Worm (Caenorhabditis elegans) whole organism, L1 larva: ENCODE results near the gene cogc-4.
A peak's percentile ranks its signal among the peaks of the same experiment; 100 is the strongest.

Experiments used
- C34B4.2 ChIP-seq: sonication (generic microtip); optimal IDR thresholded peaks from 2 replicates; lab custom pipeline; 2017; ENCODE audit warnings: mild to moderate bottlenecking, missing genetic modification characterization, missing compliant biosample characterization
- F16B12.6 ChIP-seq: fragments of 150-350 bp; optimal IDR thresholded peaks from 2 replicates; lab custom pipeline; 2014; ENCODE audit warnings: missing biosample characterization, missing genetic modification characterization
- Y116A8C.19 ChIP-seq: sonication (generic microtip); optimal IDR thresholded peaks from 2 replicates; lab custom pipeline; 2016; ENCODE audit warnings: missing compliant biosample characterization, missing genetic modification characterization, borderline replicate concordance
- aha-1 ChIP-seq: fragments of 150-350 bp; optimal IDR thresholded peaks from 2 replicates; lab custom pipeline; 2014; ENCODE audit warnings: missing biosample characterization, missing genetic modification characterization
- alr-1 ChIP-seq: fragments of 200-800 bp; sonication (Bioruptor generic); optimal IDR thresholded peaks from 2 replicates; lab custom pipeline; 2018; ENCODE audit warnings: borderline replicate concordance, mild to moderate bottlenecking, missing genetic modification characterization, missing compliant biosample characterization
- aly-2 ChIP-seq: fragments of 150-350 bp; optimal IDR thresholded peaks from 2 replicates; lab custom pipeline; 2014; ENCODE audit warnings: missing biosample characterization, missing genetic modification characterization
- ama-1 ChIP-seq: fragments of 150-350 bp; optimal IDR thresholded peaks from 2 replicates; lab custom pipeline; 2014
- blmp-1 ChIP-seq: fragments of 150-350 bp; optimal IDR thresholded peaks from 2 replicates; lab custom pipeline; 2014; ENCODE audit warnings: missing biosample characterization, missing genetic modification characterization
- ceh-8 ChIP-seq: fragments of 200-800 bp; sonication (Bioruptor generic); optimal IDR thresholded peaks from 2 replicates; lab custom pipeline; 2018; ENCODE audit warnings: mild to moderate bottlenecking, missing genetic modification characterization, moderate library complexity, missing compliant biosample characterization
- ceh-88 ChIP-seq: fragments of 200-800 bp; sonication (Bioruptor generic); IDR thresholded peaks from 2 replicates; pipeline ENCODE4 v1.3.6; 2022; ENCODE audit warnings: missing genetic modification characterization, missing compliant biosample characterization
- ceh-90 ChIP-seq: sonication (generic microtip); optimal IDR thresholded peaks from 2 replicates; lab custom pipeline; 2016; ENCODE audit warnings: missing genetic modification characterization, missing compliant biosample characterization
- ces-1 ChIP-seq: fragments of 150-350 bp; optimal IDR thresholded peaks from 2 replicates; lab custom pipeline; 2014; ENCODE audit warnings: missing biosample characterization, missing genetic modification reagents, missing genetic modification characterization
- dpl-1 ChIP-seq, 3 experiments: fragments of 150-350 bp in 2 of 3; sonication (generic microtip) in 1 of 3; optimal IDR thresholded peaks; 2 replicates each; lab custom pipeline; 2014 to 2017; ENCODE audit warnings: missing biosample characterization in 3 of 3, missing genetic modification characterization in 3 of 3, missing genetic modification reagents in 3 of 3
- dsc-1 ChIP-seq: sonication (generic microtip); optimal IDR thresholded peaks from 2 replicates; lab custom pipeline; 2016; ENCODE audit warnings: mild to moderate bottlenecking, missing genetic modification characterization, missing compliant biosample characterization
- efl-1 ChIP-seq, 4 experiments: fragments of 150-350 bp; optimal IDR thresholded peaks in 3 of 4; peaks in 1 of 4; 1 replicate in 1 of 4; 2 replicates in 3 of 4; lab custom pipeline; 2014; ENCODE audit warnings: missing biosample characterization in 2 of 4, missing genetic modification characterization in 2 of 4, missing genetic modification reagents in 2 of 4
- elt-2 ChIP-seq: sonication (generic microtip); optimal IDR thresholded peaks from 2 replicates; lab custom pipeline; 2016; ENCODE audit warnings: missing genetic modification characterization, mild to moderate bottlenecking, inconsistent platforms, missing compliant biosample characterization, missing genetic modification reagents
- elt-3 ChIP-seq, 6 experiments: fragments of 150-350 bp in 1 of 6; sonication (generic microtip); optimal IDR thresholded peaks; 2 replicates each; lab custom pipeline; 2017 to 2018; ENCODE audit warnings: missing biosample characterization in 6 of 6, missing genetic modification characterization in 6 of 6, inconsistent platforms in 1 of 6
- fkh-4 ChIP-seq: sonication (generic microtip); optimal IDR thresholded peaks from 2 replicates; lab custom pipeline; 2016; ENCODE audit warnings: missing compliant biosample characterization, missing genetic modification characterization, borderline replicate concordance
- fkh-8 ChIP-seq: sonication (generic microtip); optimal IDR thresholded peaks from 2 replicates; lab custom pipeline; 2016; ENCODE audit warnings: mild to moderate bottlenecking, missing genetic modification characterization, missing compliant biosample characterization
- fos-1 ChIP-seq: fragments of 150-350 bp; optimal IDR thresholded peaks from 2 replicates; lab custom pipeline; 2014; ENCODE audit warnings: missing biosample characterization, missing genetic modification characterization
- hlh-17 ChIP-seq: fragments of 200-800 bp; sonication (Bioruptor generic); optimal IDR thresholded peaks from 2 replicates; lab custom pipeline; 2018; ENCODE audit warnings: missing genetic modification characterization, mild to moderate bottlenecking, missing compliant biosample characterization, moderate library complexity, borderline replicate concordance
- hlh-4 ChIP-seq: sonication (generic microtip); optimal IDR thresholded peaks from 2 replicates; lab custom pipeline; 2016; ENCODE audit warnings: mild to moderate bottlenecking, missing genetic modification characterization, missing compliant biosample characterization
- hpl-2 ChIP-seq: fragments of 150-350 bp; optimal IDR thresholded peaks from 2 replicates; lab custom pipeline; 2014; ENCODE audit warnings: missing biosample characterization, missing genetic modification reagents, missing genetic modification characterization
- irx-1 ChIP-seq: sonication (generic microtip); optimal IDR thresholded peaks from 2 replicates; lab custom pipeline; 2016; ENCODE audit warnings: missing genetic modification characterization, missing compliant biosample characterization
- jun-1 ChIP-seq: fragments of 150-350 bp; optimal IDR thresholded peaks from 2 replicates; lab custom pipeline; 2014; ENCODE audit warnings: missing biosample characterization, missing genetic modification reagents, missing genetic modification characterization
- lin-13 ChIP-seq: fragments of 150-350 bp; optimal IDR thresholded peaks from 2 replicates; lab custom pipeline; 2014; ENCODE audit warnings: missing biosample characterization, missing genetic modification reagents, missing genetic modification characterization
- lin-14 ChIP-seq: fragments of 200-800 bp; sonication (Bioruptor generic); optimal IDR thresholded peaks from 2 replicates; lab custom pipeline; 2018; ENCODE audit warnings: mild to moderate bottlenecking, missing genetic modification characterization, moderate library complexity, missing compliant biosample characterization
- lin-35 ChIP-seq, 2 experiments: fragments of 150-350 bp; optimal IDR thresholded peaks; 2 replicates each; lab custom pipeline; 2014; ENCODE audit warnings: missing biosample characterization in 2 of 2, missing genetic modification characterization in 2 of 2, missing genetic modification reagents in 2 of 2
- lir-3 ChIP-seq: sonication (generic microtip); optimal IDR thresholded peaks from 2 replicates; lab custom pipeline; 2016; ENCODE audit warnings: mild to moderate bottlenecking, missing genetic modification characterization, moderate library complexity, missing compliant biosample characterization; ENCODE audit not compliant: poor library complexity
- mdl-1 ChIP-seq, 2 experiments: fragments of 150-350 bp; optimal IDR thresholded peaks; 2 replicates each; lab custom pipeline; 2014 to 2017; ENCODE audit warnings: missing biosample characterization in 2 of 2, missing genetic modification characterization in 2 of 2, inconsistent platforms in 1 of 2
- mef-2 ChIP-seq: fragments of 150-350 bp; optimal IDR thresholded peaks from 2 replicates; lab custom pipeline; 2014; ENCODE audit warnings: missing biosample characterization, missing genetic modification characterization
- nhr-19 ChIP-seq: fragments of 200-800 bp; sonication (Bioruptor generic); conservative IDR thresholded peaks from 2 replicates; pipeline ENCODE4 v1.3.6; 2022; ENCODE audit warnings: missing genetic modification characterization, missing compliant biosample characterization
- nhr-28 ChIP-seq: fragments of 150-350 bp; optimal IDR thresholded peaks from 2 replicates; lab custom pipeline; 2014; ENCODE audit warnings: missing biosample characterization, missing genetic modification characterization
- nhr-71 ChIP-seq: sonication (generic microtip); optimal IDR thresholded peaks from 2 replicates; lab custom pipeline; 2016; ENCODE audit warnings: mild to moderate bottlenecking, missing genetic modification characterization, moderate library complexity, missing compliant biosample characterization
- nhr-76 ChIP-seq: sonication (generic microtip); optimal IDR thresholded peaks from 2 replicates; lab custom pipeline; 2017; ENCODE audit warnings: missing biosample characterization, missing genetic modification characterization
- nhr-84 ChIP-seq: sonication (generic microtip); optimal IDR thresholded peaks from 2 replicates; lab custom pipeline; 2017; ENCODE audit warnings: missing biosample characterization, missing genetic modification characterization
- pag-3 ChIP-seq: sonication (generic microtip); optimal IDR thresholded peaks from 2 replicates; lab custom pipeline; 2017; ENCODE audit warnings: missing genetic modification characterization, mild to moderate bottlenecking, missing compliant biosample characterization, antibody characterized with exemption, borderline replicate concordance; ENCODE audit not compliant: insufficient read depth
- pax-3 ChIP-seq: fragments of 200-800 bp; sonication (Bioruptor generic); optimal IDR thresholded peaks from 2 replicates; lab custom pipeline; 2018; ENCODE audit warnings: mild to moderate bottlenecking, missing genetic modification characterization, moderate library complexity, missing compliant biosample characterization
- pqm-1 ChIP-seq: sonication (generic microtip); optimal IDR thresholded peaks from 3 replicates; lab custom pipeline; 2017; ENCODE audit warnings: missing biosample characterization, missing genetic modification characterization
- sptf-1 ChIP-seq: fragments of 150-350 bp; optimal IDR thresholded peaks from 2 replicates; lab custom pipeline; 2014; ENCODE audit warnings: missing biosample characterization, missing genetic modification characterization
- swsn-7 ChIP-seq: sonication (generic microtip); optimal IDR thresholded peaks from 2 replicates; lab custom pipeline; 2016; ENCODE audit warnings: missing genetic modification characterization, missing compliant biosample characterization
- tbx-2 ChIP-seq: sonication (generic microtip); optimal IDR thresholded peaks from 2 replicates; lab custom pipeline; 2016; ENCODE audit warnings: missing genetic modification characterization, missing compliant biosample characterization
- tlp-1 ChIP-seq: fragments of 150-350 bp; optimal IDR thresholded peaks from 2 replicates; lab custom pipeline; 2014; ENCODE audit warnings: missing biosample characterization, missing genetic modification characterization
- unc-86 ChIP-seq: sonication (generic microtip); optimal IDR thresholded peaks from 2 replicates; lab custom pipeline; 2016; ENCODE audit warnings: missing genetic modification characterization, missing compliant biosample characterization
- unc-98 ChIP-seq: fragments of 200-800 bp; sonication (Bioruptor generic); IDR thresholded peaks from 2 replicates; pipeline ENCODE4 v1.3.6; 2022; ENCODE audit warnings: missing genetic modification characterization, missing compliant biosample characterization
- xbp-1 ChIP-seq: sonication (generic microtip); optimal IDR thresholded peaks from 2 replicates; lab custom pipeline; 2016; ENCODE audit warnings: missing genetic modification characterization, missing compliant biosample characterization
- zag-1 ChIP-seq: fragments of 150-350 bp; optimal IDR thresholded peaks from 2 replicates; lab custom pipeline; 2014; ENCODE audit warnings: missing biosample characterization, missing genetic modification characterization
- zip-4 ChIP-seq: fragments of 200-800 bp; sonication (Bioruptor generic); optimal IDR thresholded peaks from 2 replicates; lab custom pipeline; 2018; ENCODE audit warnings: mild to moderate bottlenecking, missing genetic modification characterization, moderate library complexity, missing compliant biosample characterization
- ztf-11 ChIP-seq, 2 experiments: sonication (generic microtip); optimal IDR thresholded peaks; 2 replicates each; lab custom pipeline; 2016 to 2017; ENCODE audit warnings: missing genetic modification characterization in 2 of 2, missing biosample characterization in 1 of 2, missing compliant biosample characterization in 1 of 2
- ztf-4 ChIP-seq: fragments of 150-350 bp; optimal IDR thresholded peaks from 2 replicates; lab custom pipeline; 2014; ENCODE audit warnings: missing biosample characterization, missing genetic modification characterization

Gene cogc-4

ce11 chrII:1437449-1438335 is 34.5 kb downstream of the cogc-4 start, which contains the start of gene nol-6:
Gene nol-6 (minus strand): TSS chrII:1437499.
- TF ChIP-seq swsn-7 (tag; lab: Kevin White, UChicago) = peak; percentile 17
- peak; percentile 46 for TF ChIP-seq F16B12.6 (tag; lab: Kevin White, UChicago)
- TF ChIP-seq ceh-88 (GFP tag; lab: Robert Waterston, UW) = no peak
- TF ChIP-seq tlp-1 (tag; lab: Kevin White, UChicago) = no peak
- TF ChIP-seq aly-2 (tag; lab: Kevin White, UChicago) = no peak
- no peak for TF ChIP-seq mef-2
- no peak for TF ChIP-seq unc-86 (tag; lab: Kevin White, UChicago)
- peak; percentile 87 to 96 for TF ChIP-seq lin-35 (GFP tag; optimal IDR thresholded peaks at IDR 0.05; lab: Kevin White, UChicago)
- TF ChIP-seq zip-4 (GFP tag; lab: Kevin White, UChicago) = no peak
- no peak for TF ChIP-seq irx-1 (tag; lab: Kevin White, UChicago)
- no peak for TF ChIP-seq lin-14 (GFP tag; lab: Kevin White, UChicago)
- TF ChIP-seq jun-1 (tag; lab: Kevin White, UChicago) = no peak
- peak; percentile 82 to 94 (median 92) for TF ChIP-seq dpl-1 (GFP tag; optimal IDR thresholded peaks at IDR 0.05; lab: Kevin White, UChicago)
- TF ChIP-seq ces-1 = no peak
- TF ChIP-seq pag-3 (tag; lab: Kevin White, UChicago) = no peak
- TF ChIP-seq elt-3 (tag; optimal IDR thresholded peaks at IDR 0.05; lab: Kevin White, UChicago) = peak in 1 of 6 experiments; percentile 13
- no peak for TF ChIP-seq Y116A8C.19 (tag; lab: Kevin White, UChicago)
- TF ChIP-seq ama-1 (lab: Kevin White, UChicago) = no peak
- no peak for TF ChIP-seq nhr-76
- TF ChIP-seq fkh-8 (tag; lab: Kevin White, UChicago) = no peak
- TF ChIP-seq dsc-1 (tag; lab: Kevin White, UChicago) = no peak
- TF ChIP-seq elt-2 = no peak
- no peak for TF ChIP-seq ceh-90 (tag; lab: Kevin White, UChicago)
- no peak for TF ChIP-seq nhr-71 (tag; lab: Kevin White, UChicago)
- no peak for TF ChIP-seq ztf-4 (tag; lab: Kevin White, UChicago)
- no peak for TF ChIP-seq hlh-17 (GFP tag; lab: Kevin White, UChicago)
- TF ChIP-seq hpl-2 = no peak
- no peak for TF ChIP-seq pqm-1 (tag; lab: Kevin White, UChicago)
- no peak for TF ChIP-seq nhr-84 (tag; lab: Kevin White, UChicago)
- TF ChIP-seq nhr-19 (GFP tag; lab: Robert Waterston, UW) = no peak
- no peak for TF ChIP-seq sptf-1 (tag; lab: Kevin White, UChicago)
- peak; percentile 30 for TF ChIP-seq blmp-1 (tag; lab: Kevin White, UChicago)
- TF ChIP-seq nhr-28 (tag; lab: Kevin White, UChicago) = no peak
- TF ChIP-seq C34B4.2 = no peak
- no peak for TF ChIP-seq fkh-4 (tag; lab: Kevin White, UChicago)
- no peak for TF ChIP-seq aha-1 (tag; lab: Kevin White, UChicago)
- no peak for TF ChIP-seq zag-1 (tag; lab: Kevin White, UChicago)
- TF ChIP-seq tbx-2 (tag; lab: Kevin White, UChicago) = peak; percentile 41
- no peak for TF ChIP-seq ceh-8 (GFP tag; lab: Kevin White, UChicago)
- TF ChIP-seq mdl-1 (tag; optimal IDR thresholded peaks at IDR 0.05; lab: Kevin White, UChicago) = peak in 1 of 2 experiments; percentile 10
- no peak for TF ChIP-seq hlh-4 (tag; lab: Kevin White, UChicago)
- no peak for TF ChIP-seq lin-13 (GFP tag; lab: Kevin White, UChicago)
- TF ChIP-seq unc-98 = no peak
- no peak for TF ChIP-seq lir-3 (tag; lab: Kevin White, UChicago)
- no peak for TF ChIP-seq ztf-11 (tag; optimal IDR thresholded peaks at IDR 0.05; lab: Kevin White, UChicago)
- no peak for TF ChIP-seq pax-3 (tag; lab: Kevin White, UChicago)
- TF ChIP-seq xbp-1 (tag; lab: Kevin White, UChicago) = peak; percentile 24
- TF ChIP-seq alr-1 (tag; lab: Kevin White, UChicago) = no peak
- TF ChIP-seq efl-1 (optimal IDR thresholded peaks at IDR 0.05; lab: Kevin White, UChicago) = peak; percentile 92 to 93
- peak; percentile 92 to 99 for TF ChIP-seq efl-1 (GFP tag; optimal IDR thresholded peaks at IDR 0.05 in 1 of 2; lab: Kevin White, UChicago)
- no peak for TF ChIP-seq fos-1 (tag; lab: Kevin White, UChicago)
